Fruit fly (Drosophila melanogaster): ENCODE measurements around the gene Pis.

dm6 chrX:15701047-15701446, 2.5 kb downstream of the Pis start, which contains the start of gene CG9240:
- TF ChIP-seq esn (GFP tag; optimal IDR thresholded peaks at IDR 0.05) (no peak), CG6854 (GFP tag; optimal IDR thresholded peaks at IDR 0.05) (no peak), Smox (GFP tag; optimal IDR thresholded peaks at IDR 0.05) (no peak)
